Worm (Caenorhabditis elegans): ENCODE measurements around the gene lin-7.
"Not testable (repeated sequence)": the region's sequence is repeated elsewhere in the genome, so short reads cannot be mapped to it uniquely, and the experiment has no call there.

DNA sequence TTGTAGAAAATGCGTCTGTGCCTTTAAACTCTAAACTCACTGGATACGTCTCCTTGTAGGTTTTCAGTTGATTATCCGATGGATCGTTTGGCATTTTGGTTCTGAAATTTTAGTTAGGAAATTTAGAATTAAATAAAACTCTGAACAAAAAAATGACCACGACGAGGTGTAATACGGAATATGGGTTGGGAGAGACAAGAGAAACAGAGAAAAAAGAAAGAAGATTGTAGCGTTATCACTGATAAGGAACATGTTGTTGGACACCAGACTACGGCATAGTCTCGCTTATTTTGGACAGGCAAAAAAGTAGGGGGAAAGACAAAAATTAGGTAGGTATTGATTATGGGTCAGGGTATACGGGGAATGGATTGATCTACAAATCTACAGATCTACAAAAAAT lies 43.0 kb downstream of the lin-7 start, which contains the start of gene ctl-1:
- not testable (repeated sequence) for TF ChIP-seq ama-1 (optimal IDR thresholded peaks at IDR 0.05); flt-1 (GFP tag; IDR thresholded peaks at IDR 0.05); hnd-1 (tag; optimal IDR thresholded peaks at IDR 0.05); pes-1 (GFP tag; IDR thresholded peaks at IDR 0.05); tra-4 (tag; optimal IDR thresholded peaks at IDR 0.05); ceh-13 (GFP tag; optimal IDR thresholded peaks at IDR 0.05); sea-1 (GFP tag; conservative IDR thresholded peaks at IDR 0.05); tbx-37 (GFP tag; conservative IDR thresholded peaks at IDR 0.05)

All from whole organism, early embryonic.